Fruit fly (Drosophila melanogaster) whole organism, embryonic: ENCODE data around the gene MICU3.

Source experiments
- ATbp ChIP-seq: fragments of 200-800 bp; sonication (Bioruptor generic); optimal IDR thresholded peaks from 2 replicates; lab custom pipeline; 2017; ENCODE audit warnings: missing biosample characterization, mild to moderate bottlenecking, missing genetic modification characterization, missing genetic modification reagents
- CG10979 ChIP-seq: fragments of 200-800 bp; sonication (Bioruptor generic); optimal IDR thresholded peaks from 2 replicates; lab custom pipeline; 2018; ENCODE audit warnings: missing biosample characterization, mild to moderate bottlenecking, missing genetic modification characterization, moderate library complexity
- CG11093 ChIP-seq: fragments of 200-800 bp; sonication (Bioruptor generic); IDR thresholded peaks from 3 replicates; pipeline ENCODE4 v1.3.6; 2022; ENCODE audit warnings: missing biosample characterization, missing genetic modification characterization
- CG11247 ChIP-seq: fragments of 200-800 bp; sonication (Bioruptor generic); IDR thresholded peaks from 2 replicates; pipeline ENCODE4 v1.3.6; 2022; ENCODE audit warnings: missing biosample characterization, missing genetic modification characterization
- CG12236 ChIP-seq: fragments of 200-800 bp; sonication (Bioruptor generic); optimal IDR thresholded peaks from 2 replicates; lab custom pipeline; 2016; ENCODE audit warnings: missing biosample characterization, missing genetic modification characterization
- CG12744 ChIP-seq: fragments of 200-800 bp; sonication (Bioruptor generic); optimal IDR thresholded peaks from 2 replicates; lab custom pipeline; 2016; ENCODE audit warnings: missing biosample characterization, missing genetic modification characterization
- CG13894 ChIP-seq: fragments of 200-800 bp; sonication (Bioruptor generic); optimal IDR thresholded peaks from 3 replicates; lab custom pipeline; 2018; ENCODE audit warnings: missing biosample characterization, mild to moderate bottlenecking, missing genetic modification characterization, moderate library complexity
- CG14014 ChIP-seq: fragments of 200-800 bp; sonication (Bioruptor generic); IDR thresholded peaks from 2 replicates; pipeline ENCODE4 v1.3.6; 2022; ENCODE audit warnings: missing biosample characterization, missing genetic modification characterization
- CG14860 ChIP-seq: fragments of 200-800 bp; sonication (Bioruptor generic); IDR thresholded peaks from 3 replicates; pipeline ENCODE4 v1.3.6; 2022; ENCODE audit warnings: missing biosample characterization, missing genetic modification characterization; ENCODE audit not compliant: partially characterized antibody
- CG15011 ChIP-seq: fragments of 200-800 bp; sonication (Bioruptor generic); optimal IDR thresholded peaks from 3 replicates; lab custom pipeline; 2018; ENCODE audit warnings: missing biosample characterization, mild to moderate bottlenecking, missing genetic modification characterization
- CG15073 ChIP-seq: fragments of 200-800 bp; sonication (Bioruptor generic); optimal IDR thresholded peaks from 2 replicates; lab custom pipeline; 2016; ENCODE audit warnings: missing biosample characterization, missing genetic modification characterization
- CG17361 ChIP-seq: fragments of 200-800 bp; sonication (Bioruptor generic); IDR thresholded peaks from 3 replicates; pipeline ENCODE4 v1.3.6; 2022; ENCODE audit warnings: missing biosample characterization, missing genetic modification characterization
- CG17912 ChIP-seq: fragments of 200-800 bp; sonication (Bioruptor generic); optimal IDR thresholded peaks from 2 replicates; lab custom pipeline; 2018; ENCODE audit warnings: missing biosample characterization, mild to moderate bottlenecking, missing genetic modification characterization
- CG18262 ChIP-seq: fragments of 200-800 bp; optimal IDR thresholded peaks from 3 replicates; lab custom pipeline; 2019; ENCODE audit warnings: missing biosample characterization, mild to moderate bottlenecking, missing genetic modification characterization, moderate library complexity
- CG30403 ChIP-seq: fragments of 200-800 bp; sonication (Bioruptor generic); optimal IDR thresholded peaks from 3 replicates; lab custom pipeline; 2016; ENCODE audit warnings: missing biosample characterization, missing genetic modification characterization
- CG4707 ChIP-seq: fragments of 200-800 bp; sonication (Bioruptor generic); optimal IDR thresholded peaks from 2 replicates; lab custom pipeline; 2018; ENCODE audit warnings: missing biosample characterization, mild to moderate bottlenecking, missing genetic modification characterization, moderate library complexity
- CG6791 ChIP-seq: fragments of 200-800 bp; sonication (Bioruptor generic); IDR thresholded peaks from 3 replicates; pipeline ENCODE4 v1.3.6; 2022; ENCODE audit warnings: missing biosample characterization, missing genetic modification characterization; ENCODE audit not compliant: partially characterized antibody
- CG6854 ChIP-seq: fragments of 200-800 bp; sonication (Bioruptor generic); optimal IDR thresholded peaks from 3 replicates; lab custom pipeline; 2017; ENCODE audit warnings: missing biosample characterization, mild to moderate bottlenecking, missing genetic modification characterization
- CG9215 ChIP-seq: fragments of 200-800 bp; sonication (Bioruptor generic); IDR thresholded peaks from 2 replicates; pipeline ENCODE4 v1.3.6; 2022; ENCODE audit warnings: missing biosample characterization, missing genetic modification characterization
- CG9727 ChIP-seq: fragments of 200-800 bp; sonication (Bioruptor generic); optimal IDR thresholded peaks from 3 replicates; lab custom pipeline; 2017; ENCODE audit warnings: missing biosample characterization, mild to moderate bottlenecking, missing genetic modification characterization
- CkIIα-i1 ChIP-seq: fragments of 200-800 bp; sonication (Bioruptor generic); IDR thresholded peaks from 2 replicates; pipeline ENCODE4 v1.3.6; 2022; ENCODE audit warnings: missing biosample characterization, missing genetic modification characterization
- CrebB ChIP-seq: fragments of 200-800 bp; sonication (Bioruptor generic); optimal IDR thresholded peaks from 3 replicates; lab custom pipeline; 2018; ENCODE audit warnings: missing biosample characterization, mild to moderate bottlenecking, missing genetic modification characterization
- Dad ChIP-seq: fragments of 200-800 bp; sonication (Bioruptor generic); optimal IDR thresholded peaks from 3 replicates; lab custom pipeline; 2016; ENCODE audit warnings: missing biosample characterization, missing genetic modification characterization
- Dip2 ChIP-seq: fragments of 200-800 bp; sonication (Bioruptor generic); IDR thresholded peaks from 2 replicates; pipeline ENCODE4 v1.3.6; 2022; ENCODE audit warnings: missing biosample characterization, missing genetic modification characterization
- ERR ChIP-seq: fragments of 200-800 bp; sonication (Bioruptor generic); optimal IDR thresholded peaks from 2 replicates; lab custom pipeline; 2016; ENCODE audit warnings: missing biosample characterization, missing genetic modification characterization
- Ets65A ChIP-seq: fragments of 200-800 bp; sonication (Bioruptor generic); peaks from one replicate; lab custom pipeline; 2016; ENCODE audit warnings: missing biosample characterization, missing genetic modification characterization
- HLH3B ChIP-seq: fragments of 200-800 bp; sonication (Bioruptor generic); IDR thresholded peaks from 2 replicates; pipeline ENCODE4 v1.3.6; 2022; ENCODE audit warnings: missing biosample characterization, missing genetic modification characterization
- Hand ChIP-seq: fragments of 200-800 bp; sonication (Bioruptor generic); optimal IDR thresholded peaks from 2 replicates; lab custom pipeline; 2017; ENCODE audit warnings: mild to moderate bottlenecking, missing biosample characterization, missing genetic modification reagents, missing genetic modification characterization
- Hr78 ChIP-seq, 2 experiments: fragments of 200-800 bp in 1 of 2; fragments of >200 bp in 1 of 2; sonication (Bioruptor generic) in 1 of 2; optimal IDR thresholded peaks; 2 replicates each; lab custom pipeline; 2017 to 2019; ENCODE audit warnings: missing biosample characterization in 2 of 2, missing genetic modification characterization in 2 of 2, mild to moderate bottlenecking in 1 of 2, moderate library complexity in 1 of 2
- Kr ChIP-seq: fragments of 200-800 bp; sonication (Bioruptor generic); optimal IDR thresholded peaks from 2 replicates; lab custom pipeline; 2017; ENCODE audit warnings: missing biosample characterization, mild to moderate bottlenecking, missing genetic modification characterization
- Lhr ChIP-seq: fragments of 200-800 bp; sonication (Bioruptor generic); optimal IDR thresholded peaks from 3 replicates; lab custom pipeline; 2017; ENCODE audit warnings: mild to moderate bottlenecking, missing biosample characterization, missing genetic modification reagents, missing genetic modification characterization
- Max ChIP-seq: fragments of 200-800 bp; sonication (Bioruptor generic); optimal IDR thresholded peaks from 2 replicates; lab custom pipeline; 2016; ENCODE audit warnings: missing biosample characterization, mild to moderate bottlenecking, missing genetic modification characterization
- NfI ChIP-seq: fragments of 200-800 bp; sonication (Bioruptor generic); optimal IDR thresholded peaks from 3 replicates; lab custom pipeline; 2018; ENCODE audit warnings: missing biosample characterization, mild to moderate bottlenecking, missing genetic modification characterization, moderate library complexity
- Taf1 ChIP-seq: fragments of 200-800 bp; sonication (Bioruptor generic); IDR thresholded peaks from 2 replicates; pipeline ENCODE4 v1.3.6; 2022; ENCODE audit warnings: missing biosample characterization, missing genetic modification characterization
- bcd ChIP-seq: fragments of 200-800 bp; sonication (Bioruptor generic); optimal IDR thresholded peaks from 2 replicates; lab custom pipeline; 2017; ENCODE audit warnings: missing biosample characterization, mild to moderate bottlenecking, missing genetic modification characterization
- cas ChIP-seq: fragments of 200-800 bp; sonication (Bioruptor generic); IDR thresholded peaks from 2 replicates; pipeline ENCODE4 v1.3.6; 2022; ENCODE audit warnings: missing biosample characterization, missing genetic modification characterization
- dysf ChIP-seq: fragments of 200-800 bp; sonication (Bioruptor generic); IDR thresholded peaks from 3 replicates; pipeline ENCODE4 v1.3.6; 2022; ENCODE audit warnings: missing biosample characterization, missing genetic modification characterization
- ems ChIP-seq: fragments of 200-800 bp; sonication (Bioruptor generic); optimal IDR thresholded peaks from 3 replicates; lab custom pipeline; 2016; ENCODE audit warnings: missing biosample characterization, missing genetic modification characterization
- gce ChIP-seq: fragments of 200-800 bp; sonication (Bioruptor generic); IDR thresholded peaks from 3 replicates; pipeline ENCODE4 v1.3.6; 2022; ENCODE audit warnings: missing biosample characterization, missing genetic modification characterization
- grau ChIP-seq: fragments of 200-800 bp; optimal IDR thresholded peaks from 3 replicates; lab custom pipeline; 2019; ENCODE audit warnings: missing biosample characterization, mild to moderate bottlenecking, missing genetic modification characterization, moderate library complexity
- hb ChIP-seq: fragments of 200-800 bp; sonication (Bioruptor generic); IDR thresholded peaks from 3 replicates; pipeline ENCODE4 v1.3.6; 2022; ENCODE audit warnings: missing biosample characterization, missing genetic modification characterization; ENCODE audit not compliant: partially characterized antibody
- jumu ChIP-seq: fragments of 200-800 bp; sonication (Bioruptor generic); optimal IDR thresholded peaks from 3 replicates; lab custom pipeline; 2016; ENCODE audit warnings: missing biosample characterization, missing genetic modification characterization
- kay ChIP-seq: fragments of 200-800 bp; sonication (Bioruptor generic); optimal IDR thresholded peaks from 2 replicates; lab custom pipeline; 2016; ENCODE audit warnings: missing biosample characterization, missing genetic modification characterization
- nerfin-2 ChIP-seq: fragments of 200-800 bp; sonication (Bioruptor generic); IDR thresholded peaks from 2 replicates; pipeline ENCODE4 v1.3.6; 2022; ENCODE audit warnings: missing biosample characterization, missing genetic modification characterization; ENCODE audit not compliant: partially characterized antibody
- odd ChIP-seq: fragments of 200-800 bp; sonication (Bioruptor generic); optimal IDR thresholded peaks from 2 replicates; lab custom pipeline; 2017; ENCODE audit warnings: missing biosample characterization, mild to moderate bottlenecking, missing genetic modification characterization
- org-1 ChIP-seq: fragments of 200-800 bp; sonication (Bioruptor generic); optimal IDR thresholded peaks from 2 replicates; lab custom pipeline; 2017; ENCODE audit warnings: missing biosample characterization, missing genetic modification characterization
- psq ChIP-seq: fragments of 200-800 bp; sonication (Bioruptor generic); optimal IDR thresholded peaks from 2 replicates; lab custom pipeline; 2017; ENCODE audit warnings: missing biosample characterization, missing genetic modification characterization
- seq ChIP-seq: fragments of 200-800 bp; sonication (Bioruptor generic); IDR thresholded peaks from 2 replicates; pipeline ENCODE4 v1.3.6; 2022; ENCODE audit warnings: missing biosample characterization, missing genetic modification characterization
- sisA ChIP-seq: fragments of 200-800 bp; sonication (Bioruptor generic); IDR thresholded peaks from 2 replicates; pipeline ENCODE4 v1.3.6; 2022; ENCODE audit warnings: missing biosample characterization, missing genetic modification characterization
- trh ChIP-seq: fragments of 200-800 bp; sonication (Bioruptor generic); optimal IDR thresholded peaks from 2 replicates; lab custom pipeline; 2016; ENCODE audit warnings: missing biosample characterization, missing genetic modification characterization

MICU3 gene

DNA sequence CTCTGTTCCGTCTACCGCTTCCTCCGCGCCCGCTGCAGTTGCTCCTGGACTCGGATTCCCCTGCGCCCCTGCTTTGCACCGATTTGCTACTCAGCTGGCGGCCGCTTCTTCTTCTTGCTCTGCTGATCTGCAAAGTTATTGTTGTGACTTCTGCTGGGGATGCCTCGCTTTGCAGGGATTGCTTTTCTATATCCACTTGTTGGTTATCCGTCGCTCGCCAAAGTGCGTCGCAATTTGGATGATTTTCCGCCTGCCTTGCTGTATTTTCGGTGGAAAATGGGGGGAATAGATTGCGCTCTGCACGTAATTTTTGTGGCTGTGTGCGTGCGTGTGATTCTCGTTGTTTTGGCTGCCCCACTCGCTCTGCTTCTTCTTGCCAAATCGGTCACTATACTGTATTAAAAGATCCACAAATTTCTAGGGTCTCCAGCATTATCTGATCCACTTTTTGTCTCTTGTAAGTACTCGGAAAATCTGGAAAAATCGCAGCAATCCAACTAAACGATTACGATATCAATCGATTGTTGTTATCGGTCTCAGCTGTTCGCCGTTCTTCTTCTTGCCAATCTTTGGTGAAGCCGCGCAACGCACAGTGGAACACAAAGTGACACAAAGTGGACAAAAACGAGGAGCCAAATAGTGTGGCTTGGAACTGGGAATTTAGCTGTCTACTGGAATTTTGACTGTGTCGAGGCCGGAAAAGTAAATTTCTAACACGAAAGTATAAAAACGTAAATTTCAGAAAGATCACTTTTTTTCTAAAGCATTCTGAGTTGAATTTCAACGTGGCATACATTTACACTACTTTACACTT is 56.0 kb downstream of the MICU3 start, which contains the start of gene ClpX (continued):
- TF ChIP-seq trh (GFP tag; lab: Kevin White, UChicago): no peak
- no peak for TF ChIP-seq Dip2 (GFP tag; lab: Robert Waterston, UW)
- TF ChIP-seq hb: no peak
- no peak for TF ChIP-seq CkIIα-i1
- no peak for TF ChIP-seq ems (GFP tag; lab: Kevin White, UChicago)
- no peak for TF ChIP-seq Ets65A (GFP tag; lab: Kevin White, UChicago)
- TF ChIP-seq seq (GFP tag; lab: Robert Waterston, UW): no peak
- TF ChIP-seq CG12236 (GFP tag; lab: Kevin White, UChicago): no peak
- TF ChIP-seq CG9727 (GFP tag; lab: Kevin White, UChicago): no peak
- TF ChIP-seq nerfin-2: no peak
- peak; percentile 9 for TF ChIP-seq NfI (GFP tag; lab: Kevin White, UChicago)
- no peak for TF ChIP-seq CG11247 (GFP tag; lab: Robert Waterston, UW)
- TF ChIP-seq psq (GFP tag; lab: Kevin White, UChicago): no peak
- TF ChIP-seq CG15011 (GFP tag; lab: Kevin White, UChicago): no peak
- TF ChIP-seq CG4707 (GFP tag; lab: Kevin White, UChicago): peak; percentile 100
- no peak for TF ChIP-seq cas (GFP tag; lab: Robert Waterston, UW)
- no peak for TF ChIP-seq dysf (GFP tag; lab: Robert Waterston, UW)
- TF ChIP-seq kay (GFP tag; lab: Kevin White, UChicago): no peak
- no peak for TF ChIP-seq CrebB (tag; lab: Kevin White, UChicago)
- TF ChIP-seq CG17361 (GFP tag; lab: Robert Waterston, UW): no peak
- TF ChIP-seq CG10979 (tag; lab: Kevin White, UChicago): no peak
- TF ChIP-seq Lhr (GFP tag; lab: Kevin White, UChicago): no peak
- TF ChIP-seq HLH3B (GFP tag; lab: Robert Waterston, UW): no peak
- no peak for TF ChIP-seq CG15073 (GFP tag; lab: Kevin White, UChicago)
- peak; percentile 10 for TF ChIP-seq CG13894
- no peak for TF ChIP-seq gce
- TF ChIP-seq Hand (GFP tag; lab: Kevin White, UChicago): no peak
- TF ChIP-seq Taf1 (GFP tag; lab: Robert Waterston, UW): no peak
- TF ChIP-seq CG30403 (GFP tag; lab: Kevin White, UChicago): no peak
- no peak for TF ChIP-seq ATbp (GFP tag; lab: Kevin White, UChicago)
- TF ChIP-seq odd (GFP tag; lab: Kevin White, UChicago): no peak
- peak; percentile 18 for TF ChIP-seq CG17912 (GFP tag; lab: Kevin White, UChicago)
- TF ChIP-seq Hr78 (GFP tag; optimal IDR thresholded peaks at IDR 0.05; lab: Kevin White, UChicago): no peak
- TF ChIP-seq Dad (GFP tag; lab: Kevin White, UChicago): peak; percentile 50
- no peak for TF ChIP-seq Kr (GFP tag; lab: Kevin White, UChicago)
- TF ChIP-seq CG11093: no peak
- TF ChIP-seq Max: no peak
- TF ChIP-seq org-1: no peak
- TF ChIP-seq ERR (GFP tag; lab: Kevin White, UChicago): no peak
- TF ChIP-seq CG12744: no peak
- TF ChIP-seq CG6791 (GFP tag; lab: Robert Waterston, UW): peak; percentile 75
- no peak for TF ChIP-seq jumu (GFP tag; lab: Kevin White, UChicago)
- TF ChIP-seq sisA (GFP tag; lab: Robert Waterston, UW): no peak
- TF ChIP-seq CG9215 (GFP tag; lab: Robert Waterston, UW): no peak
- TF ChIP-seq bcd (GFP tag; lab: Kevin White, UChicago): no peak
- TF ChIP-seq grau (tag; lab: Kevin White, UChicago): peak; percentile 16
- no peak for TF ChIP-seq CG6854 (GFP tag; lab: Kevin White, UChicago)
- TF ChIP-seq CG18262: no peak
- no peak for TF ChIP-seq CG14014
- peak; percentile 59; the same call in 2 of the 3 replicates for TF ChIP-seq CG14860 (GFP tag; lab: Robert Waterston, UW)
